Fruit fly (Drosophila melanogaster): ENCODE measurements around the gene pst.

pst gene

DNA sequence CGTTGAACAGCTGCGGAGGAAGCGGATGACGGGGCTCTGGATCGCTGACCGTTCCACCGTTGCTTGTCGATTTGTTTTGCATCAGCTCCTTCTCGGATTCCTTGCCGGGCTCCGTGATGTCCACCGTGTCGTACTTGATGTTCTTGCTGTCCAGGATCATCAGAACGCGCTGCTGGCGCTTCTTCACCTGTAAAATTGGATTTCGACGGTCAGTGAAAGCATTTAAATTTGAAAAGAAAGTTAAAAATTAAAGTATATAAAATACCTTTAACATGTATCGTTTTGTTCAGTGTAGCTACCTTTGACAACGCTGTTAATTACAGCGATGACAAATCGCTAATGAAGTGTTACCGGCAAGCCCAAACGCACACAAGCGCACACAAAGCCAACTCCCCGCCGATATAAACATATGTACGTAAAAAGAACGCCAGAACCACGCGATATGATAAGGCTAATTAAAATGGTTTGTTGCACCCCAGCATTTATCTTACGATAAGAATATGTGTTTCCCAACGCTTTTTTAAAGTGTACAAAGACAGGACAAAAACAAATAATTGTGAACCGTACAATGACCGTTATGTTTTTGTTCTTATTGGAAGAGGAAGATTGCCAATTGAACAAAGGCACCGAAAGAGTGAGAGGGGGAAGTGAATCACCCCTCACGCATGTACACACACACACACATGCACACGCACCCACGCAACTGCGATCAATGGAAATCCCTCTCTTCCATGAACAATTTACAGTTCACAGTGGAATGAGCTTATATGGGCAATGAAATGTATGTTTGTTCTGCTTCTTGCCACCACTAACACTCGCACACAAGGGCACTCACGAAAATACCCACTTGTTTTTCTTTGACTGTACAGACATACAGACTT is 8.0 kb upstream of the pst start (continued):
- peak; percentile 12 for TF ChIP-seq CG8359 (GFP tag; optimal IDR thresholded peaks at IDR 0.05; ENCODE audit: borderline replicate concordance)
- no peak for TF ChIP-seq jing (GFP tag; optimal IDR thresholded peaks at IDR 0.05)
- no peak for TF ChIP-seq br (optimal IDR thresholded peaks at IDR 0.05)
- peak; percentile 50 for TF ChIP-seq Meics (GFP tag; optimal IDR thresholded peaks at IDR 0.05)
- TF ChIP-seq Pdp1 (GFP tag; optimal IDR thresholded peaks at IDR 0.05) = peak in 1 of 2 experiments; percentile 49
- TF ChIP-seq CG2116 (GFP tag; optimal IDR thresholded peaks at IDR 0.05) = no peak
- TF ChIP-seq corto (GFP tag; optimal IDR thresholded peaks at IDR 0.05) = no peak
- TF ChIP-seq CG11093 (GFP tag; IDR thresholded peaks at IDR 0.05) = no peak
- TF ChIP-seq CG3163 (GFP tag; optimal IDR thresholded peaks at IDR 0.05) = no peak
- TF ChIP-seq CG8281 (tag; optimal IDR thresholded peaks at IDR 0.05) = no peak

DNA sequence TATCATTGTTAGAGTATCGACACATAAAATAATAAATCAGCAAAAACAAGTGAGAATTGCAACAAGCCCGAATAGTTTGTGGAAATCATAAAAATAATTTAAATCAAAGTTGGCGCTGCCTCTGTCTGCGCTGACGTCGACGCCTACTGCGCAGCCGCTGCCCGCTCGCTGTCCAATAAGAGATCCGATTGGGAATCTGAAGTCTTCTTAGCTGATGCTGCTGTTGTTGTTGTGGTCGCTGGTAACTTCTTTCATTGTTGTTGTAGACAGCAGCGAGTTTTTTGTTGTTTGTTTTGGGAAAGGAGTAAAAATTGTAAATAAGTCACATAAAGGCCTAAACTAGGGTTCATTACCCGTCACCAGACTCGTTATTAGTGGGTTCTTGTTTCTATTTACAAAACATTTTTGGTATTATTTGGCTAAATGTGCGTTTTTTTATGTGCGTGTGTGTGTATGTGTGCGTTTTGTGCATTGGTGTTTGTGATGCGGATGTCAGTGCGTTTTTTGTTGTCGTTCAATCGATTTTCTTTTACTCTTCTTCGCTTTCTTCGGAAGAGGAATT is 4.7 kb upstream of the pst start:
- no peak for TF ChIP-seq CG6254 (GFP tag; optimal IDR thresholded peaks at IDR 0.05)
- no peak for TF ChIP-seq CG15011 (GFP tag; optimal IDR thresholded peaks at IDR 0.05)
- peak; percentile 59 to 96 for TF ChIP-seq insv (GFP tag; optimal IDR thresholded peaks at IDR 0.05)
- TF ChIP-seq CG4360 (GFP tag; IDR thresholded peaks at IDR 0.05) = peak; percentile 97
- no peak for TF ChIP-seq inv (GFP tag; IDR thresholded peaks at IDR 0.05; ENCODE audit: partially characterized antibody)
- peak; percentile 24 for TF ChIP-seq CG33557 (GFP tag; optimal IDR thresholded peaks at IDR 0.05)
- no peak for TF ChIP-seq CG10321 (GFP tag; IDR thresholded peaks at IDR 0.05)
- no peak for TF ChIP-seq ro (GFP tag; IDR thresholded peaks at IDR 0.05)
- peak; percentile 35 for TF ChIP-seq pros (GFP tag; optimal IDR thresholded peaks at IDR 0.05)
- TF ChIP-seq Rfx (GFP tag; IDR thresholded peaks at IDR 0.05) = no peak
- TF ChIP-seq CG8924 (tag; optimal IDR thresholded peaks at IDR 0.05) = peak; percentile 14
- peak; percentile 47 for TF ChIP-seq Nf-YC (tag; optimal IDR thresholded peaks at IDR 0.05)
- peak; percentile 85 for TF ChIP-seq Adf1 (GFP tag; IDR thresholded peaks at IDR 0.05)
- 0 out of 3 replicates have a peak, but pooled peaks have one; percentile 14 for TF ChIP-seq CG34422 (GFP tag; IDR thresholded peaks at IDR 0.05)
- TF ChIP-seq CG30431 (GFP tag; optimal IDR thresholded peaks at IDR 0.05) = no peak
- peak; percentile 61 for TF ChIP-seq sens (GFP tag)
- no peak for TF ChIP-seq slbo (GFP tag; IDR thresholded peaks at IDR 0.05)
- peak; percentile 69 for TF ChIP-seq cg (GFP tag; optimal IDR thresholded peaks at IDR 0.05)
- no peak for TF ChIP-seq Tbp (GFP tag; optimal IDR thresholded peaks at IDR 0.05)
- TF ChIP-seq Nf-YB (GFP tag; optimal IDR thresholded peaks at IDR 0.05) = peak; percentile 43
- TF ChIP-seq aop (GFP tag; IDR thresholded peaks at IDR 0.05) = peak; percentile 3; the same call in 1 of the 2 replicates
- TF ChIP-seq Elba2 (GFP tag; optimal IDR thresholded peaks at IDR 0.05) = peak; percentile 51
- peak; percentile 4 for TF ChIP-seq sqz (GFP tag; optimal IDR thresholded peaks at IDR 0.05)

DNA sequence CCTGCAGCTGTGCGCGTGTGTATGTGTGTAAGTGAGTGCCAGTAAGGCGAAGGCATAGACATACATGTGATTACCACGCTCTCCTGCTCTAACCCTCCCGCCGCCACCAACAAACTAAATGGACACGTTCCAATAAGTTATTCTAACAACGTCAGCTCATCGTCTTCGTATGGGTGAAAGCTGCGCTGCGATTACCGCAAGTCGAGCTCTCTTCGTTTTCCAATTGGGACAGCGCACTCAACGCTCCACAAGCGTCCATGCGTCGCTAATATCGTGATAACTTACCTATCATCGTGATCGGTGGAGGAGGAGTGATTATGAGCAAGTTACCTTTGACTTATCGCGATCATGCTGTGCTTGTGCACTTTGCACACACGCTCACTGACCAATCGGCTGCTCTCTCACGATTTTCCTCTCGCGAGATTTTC is 1.0 kb upstream of the pst start:
- 0 out of 3 replicates have a peak, but pooled peaks have one; percentile 38 for TF ChIP-seq zfh1 (GFP tag; IDR thresholded peaks at IDR 0.05)
- no peak for TF ChIP-seq Bdp1 (GFP tag; optimal IDR thresholded peaks at IDR 0.05)
- peak; percentile 9 for TF ChIP-seq CG17829 (tag; optimal IDR thresholded peaks at IDR 0.05)
- no peak for TF ChIP-seq CG32772 (GFP tag; IDR thresholded peaks at IDR 0.05)
- peak; percentile 30 for TF ChIP-seq gsb-n (tag; optimal IDR thresholded peaks at IDR 0.05)
- TF ChIP-seq ken (GFP tag; IDR thresholded peaks at IDR 0.05) = no peak
- no peak for TF ChIP-seq br (optimal IDR thresholded peaks at IDR 0.05)
- no peak for TF ChIP-seq CG8765 (GFP tag; IDR thresholded peaks at IDR 0.05)
- TF ChIP-seq CG4617 (GFP tag; optimal IDR thresholded peaks at IDR 0.05; ENCODE audit: borderline replicate concordance) = no peak
- TF ChIP-seq CG12391 (tag; optimal IDR thresholded peaks at IDR 0.05) = no peak
- peak; percentile 64; the same call in 1 of the 2 replicates for TF ChIP-seq vvl (GFP tag; IDR thresholded peaks at IDR 0.05)
- TF ChIP-seq CG4404 (GFP tag; IDR thresholded peaks at IDR 0.05) = no peak
- no peak for TF ChIP-seq CG8359 (GFP tag; optimal IDR thresholded peaks at IDR 0.05; ENCODE audit: borderline replicate concordance)
- no peak for TF ChIP-seq Nf-YA (GFP tag; IDR thresholded peaks at IDR 0.05)
- peak; percentile 71 for TF ChIP-seq exex (tag; optimal IDR thresholded peaks at IDR 0.05)
- TF ChIP-seq Dek (tag; optimal IDR thresholded peaks at IDR 0.05) = no peak
- TF ChIP-seq chif (GFP tag; optimal IDR thresholded peaks at IDR 0.05) = no peak
- TF ChIP-seq pros (GFP tag; optimal IDR thresholded peaks at IDR 0.05) = peak; percentile 69

All from whole organism, embryonic.